Worm (Caenorhabditis elegans): ENCODE measurements around the gene irld-60.

- TF ChIP-seq tab-1 (GFP tag; IDR thresholded peaks at IDR 0.05), result no peak
- no peak for TF ChIP-seq flt-1 (GFP tag; IDR thresholded peaks at IDR 0.05)
- no peak for TF ChIP-seq ztf-23 (GFP tag; IDR thresholded peaks at IDR 0.05)
These were observed 39.0 kb downstream of the irld-60 start for ce11 chrIII:12711682-12712081.

Data from whole organism, midembryonic.